Fruit fly (Drosophila melanogaster) whole organism, embryonic: Measurements from ENCODE around the gene mib2.

ENCODE experiments used
- Adf1 ChIP-seq: fragments of 200-800 bp; sonication (Bioruptor generic); IDR thresholded peaks from 2 replicates; pipeline ENCODE4 v1.3.6; 2022; ENCODE audit warnings: missing biosample characterization, missing genetic modification characterization
- Aef1 ChIP-seq: fragments of 200-800 bp; sonication (Bioruptor generic); IDR thresholded peaks from 3 replicates; pipeline ENCODE4 v1.3.6; 2022; ENCODE audit warnings: missing biosample characterization, missing genetic modification characterization
- Bgb ChIP-seq: fragments of 200-800 bp; sonication (Bioruptor generic); IDR thresholded peaks from 2 replicates; pipeline ENCODE4 v1.3.6; 2022; ENCODE audit warnings: missing biosample characterization, missing genetic modification characterization; ENCODE audit not compliant: partially characterized antibody
- CG10147 ChIP-seq: fragments of 200-800 bp; sonication (Bioruptor generic); optimal IDR thresholded peaks from 2 replicates; lab custom pipeline; 2019; ENCODE audit warnings: missing biosample characterization, mild to moderate bottlenecking, missing genetic modification characterization, moderate library complexity
- CG10543 ChIP-seq: fragments of 200-800 bp; sonication (Bioruptor generic); optimal IDR thresholded peaks from 3 replicates; lab custom pipeline; 2017; ENCODE audit warnings: missing biosample characterization, mild to moderate bottlenecking, missing genetic modification characterization, moderate library complexity
- CG10979 ChIP-seq: fragments of 200-800 bp; sonication (Bioruptor generic); optimal IDR thresholded peaks from 2 replicates; lab custom pipeline; 2018; ENCODE audit warnings: missing biosample characterization, mild to moderate bottlenecking, missing genetic modification characterization, moderate library complexity
- CG11398 ChIP-seq: fragments of 200-800 bp; sonication (Bioruptor generic); optimal IDR thresholded peaks from 2 replicates; lab custom pipeline; 2016; ENCODE audit warnings: missing biosample characterization, missing genetic modification characterization
- CG11456 ChIP-seq: fragments of 200-800 bp; sonication (Bioruptor generic); IDR thresholded peaks from 3 replicates; pipeline ENCODE4 v1.3.6; 2022; ENCODE audit warnings: missing biosample characterization, missing genetic modification characterization
- CG12104 ChIP-seq: fragments of 200-800 bp; sonication (Bioruptor generic); optimal IDR thresholded peaks from 3 replicates; lab custom pipeline; 2016; ENCODE audit warnings: missing biosample characterization, missing genetic modification characterization
- CG12769 ChIP-seq: fragments of 200-800 bp; sonication (Bioruptor generic); optimal IDR thresholded peaks from 2 replicates; lab custom pipeline; 2019; ENCODE audit warnings: missing biosample characterization, mild to moderate bottlenecking, missing genetic modification characterization, moderate library complexity
- CG18599 ChIP-seq: fragments of 200-800 bp; sonication (Bioruptor generic); optimal IDR thresholded peaks from 3 replicates; lab custom pipeline; 2017; ENCODE audit warnings: missing biosample characterization, missing genetic modification characterization, mild to moderate bottlenecking, moderate library complexity, missing genetic modification reagents
- CG30020 ChIP-seq: fragments of 200-800 bp; optimal IDR thresholded peaks from 2 replicates; lab custom pipeline; 2019; ENCODE audit warnings: missing biosample characterization, mild to moderate bottlenecking, missing genetic modification characterization, moderate library complexity
- CG31441 ChIP-seq: fragments of 200-800 bp; sonication (Bioruptor generic); IDR thresholded peaks from 2 replicates; pipeline ENCODE4 v1.3.6; 2022; ENCODE audit warnings: missing biosample characterization, missing genetic modification characterization
- CG3163 ChIP-seq: fragments of 200-800 bp; sonication (Bioruptor generic); optimal IDR thresholded peaks from 3 replicates; lab custom pipeline; 2016; ENCODE audit warnings: missing biosample characterization, missing genetic modification characterization
- CG43689 ChIP-seq: fragments of 200-800 bp; sonication (Bioruptor generic); IDR thresholded peaks from 2 replicates; pipeline ENCODE4 v1.3.6; 2022; ENCODE audit warnings: missing biosample characterization, missing genetic modification characterization
- CG4854 ChIP-seq: fragments of 200-800 bp; sonication (Bioruptor generic); optimal IDR thresholded peaks from 2 replicates; lab custom pipeline; 2016; ENCODE audit warnings: missing biosample characterization, missing genetic modification characterization, inconsistent platforms
- CG7556 ChIP-seq: fragments of 200-800 bp; sonication (Bioruptor generic); optimal IDR thresholded peaks from 2 replicates; lab custom pipeline; 2017; ENCODE audit warnings: missing biosample characterization, mild to moderate bottlenecking, missing genetic modification characterization
- CG7839 ChIP-seq: fragments of 200-800 bp; sonication (Bioruptor generic); optimal IDR thresholded peaks from 3 replicates; lab custom pipeline; 2018; ENCODE audit warnings: missing biosample characterization, mild to moderate bottlenecking, missing genetic modification characterization, moderate library complexity
- CG9215 ChIP-seq: fragments of 200-800 bp; sonication (Bioruptor generic); IDR thresholded peaks from 2 replicates; pipeline ENCODE4 v1.3.6; 2022; ENCODE audit warnings: missing biosample characterization, missing genetic modification characterization
- CG9437 ChIP-seq: fragments of 200-800 bp; sonication (Bioruptor generic); optimal IDR thresholded peaks from 2 replicates; lab custom pipeline; 2018; ENCODE audit warnings: missing biosample characterization, mild to moderate bottlenecking, missing genetic modification characterization
- CG9876 ChIP-seq: fragments of 200-800 bp; sonication (Bioruptor generic); optimal IDR thresholded peaks from 2 replicates; lab custom pipeline; 2016; ENCODE audit warnings: missing biosample characterization, missing genetic modification characterization
- Chrac-16 ChIP-seq: fragments of 200-800 bp; sonication (Bioruptor generic); optimal IDR thresholded peaks from 3 replicates; lab custom pipeline; 2016; ENCODE audit warnings: missing biosample characterization, missing genetic modification characterization
- Deaf1 ChIP-seq: fragments of 200-800 bp; optimal IDR thresholded peaks from 3 replicates; lab custom pipeline; 2019; ENCODE audit warnings: missing biosample characterization, mild to moderate bottlenecking, missing genetic modification characterization, moderate library complexity
- Dek ChIP-seq: fragments of 200-800 bp; sonication (Bioruptor generic); optimal IDR thresholded peaks from 3 replicates; lab custom pipeline; 2019; ENCODE audit warnings: missing biosample characterization, mild to moderate bottlenecking, missing genetic modification characterization, moderate library complexity
- Ets97D ChIP-seq: fragments of 200-800 bp; sonication (Bioruptor generic); optimal IDR thresholded peaks from 3 replicates; lab custom pipeline; 2016; ENCODE audit warnings: missing biosample characterization, missing genetic modification characterization
- HHEX ChIP-seq: fragments of 200-800 bp; sonication (Bioruptor generic); optimal IDR thresholded peaks from 3 replicates; lab custom pipeline; 2017; ENCODE audit warnings: missing biosample characterization, mild to moderate bottlenecking, missing genetic modification characterization, missing genetic modification reagents
- Hr51 ChIP-seq, 2 experiments: fragments of 200-800 bp; sonication (Bioruptor generic); optimal IDR thresholded peaks; 2 replicates in 1 of 2; 3 replicates in 1 of 2; lab custom pipeline; 2016 to 2018; ENCODE audit warnings: missing biosample characterization in 2 of 2, missing genetic modification characterization in 2 of 2, mild to moderate bottlenecking in 1 of 2, moderate library complexity in 1 of 2
- Lim3 ChIP-seq: fragments of 200-800 bp; sonication (Bioruptor generic); IDR thresholded peaks from 2 replicates; pipeline ENCODE4 v1.3.6; 2022; ENCODE audit warnings: missing biosample characterization, missing genetic modification characterization
- Med ChIP-seq: fragments of 200-800 bp; sonication (Bioruptor generic); peaks from one replicate; lab custom pipeline; 2016; ENCODE audit warnings: missing biosample characterization, missing genetic modification characterization, mild to moderate bottlenecking, inconsistent platforms, moderate library complexity
- Meics ChIP-seq: fragments of 200-800 bp; sonication (Bioruptor generic); optimal IDR thresholded peaks from 2 replicates; lab custom pipeline; 2017; ENCODE audit warnings: missing biosample characterization, mild to moderate bottlenecking, missing genetic modification characterization
- abd-A ChIP-seq: fragments of 200-800 bp; sonication (Bioruptor generic); optimal IDR thresholded peaks from 3 replicates; lab custom pipeline; 2019; ENCODE audit warnings: missing biosample characterization, mild to moderate bottlenecking, missing genetic modification characterization, moderate library complexity
- btn ChIP-seq: fragments of 200-800 bp; sonication (Bioruptor generic); optimal IDR thresholded peaks from 2 replicates; lab custom pipeline; 2016; ENCODE audit warnings: missing biosample characterization, missing genetic modification characterization
- caup ChIP-seq: fragments of 200-800 bp; sonication (Bioruptor generic); optimal IDR thresholded peaks from 3 replicates; lab custom pipeline; 2017; ENCODE audit warnings: missing biosample characterization, mild to moderate bottlenecking, missing genetic modification characterization, moderate library complexity; ENCODE audit not compliant: severe bottlenecking
- ci ChIP-seq: fragments of 200-800 bp; sonication (Bioruptor generic); IDR thresholded peaks from 3 replicates; pipeline ENCODE4 v1.3.6; 2022; ENCODE audit warnings: missing biosample characterization, missing genetic modification characterization
- croc ChIP-seq: fragments of 200-800 bp; sonication (Bioruptor generic); conservative IDR thresholded peaks from 3 replicates; pipeline ENCODE4 v1.3.6; 2022; ENCODE audit warnings: missing biosample characterization, missing genetic modification characterization
- crol ChIP-seq: fragments of 200-800 bp; sonication (Bioruptor generic); IDR thresholded peaks from 2 replicates; pipeline ENCODE4 v1.3.6; 2022; ENCODE audit warnings: missing biosample characterization, missing genetic modification characterization
- esg ChIP-seq: fragments of 200-800 bp; sonication (Bioruptor generic); conservative IDR thresholded peaks from 2 replicates; pipeline ENCODE4 v1.3.6; 2022; ENCODE audit warnings: missing biosample characterization, missing genetic modification characterization
- gcm2 ChIP-seq: fragments of 200-800 bp; sonication (Bioruptor generic); optimal IDR thresholded peaks from 2 replicates; lab custom pipeline; 2016; ENCODE audit warnings: missing biosample characterization, missing genetic modification characterization
- grau ChIP-seq: fragments of 200-800 bp; optimal IDR thresholded peaks from 3 replicates; lab custom pipeline; 2019; ENCODE audit warnings: missing biosample characterization, mild to moderate bottlenecking, missing genetic modification characterization, moderate library complexity
- ind ChIP-seq: fragments of 200-800 bp; sonication (Bioruptor generic); optimal IDR thresholded peaks from 3 replicates; lab custom pipeline; 2016; ENCODE audit warnings: missing biosample characterization, missing genetic modification characterization
- lab ChIP-seq: fragments of 200-800 bp; sonication (Bioruptor generic); optimal IDR thresholded peaks from 3 replicates; lab custom pipeline; 2017; ENCODE audit warnings: missing biosample characterization, missing genetic modification characterization, mild to moderate bottlenecking, moderate library complexity, missing genetic modification reagents
- mirr ChIP-seq: fragments of 200-800 bp; sonication (Bioruptor generic); optimal IDR thresholded peaks from 3 replicates; lab custom pipeline; 2018; ENCODE audit warnings: missing biosample characterization, mild to moderate bottlenecking, missing genetic modification characterization
- pho ChIP-seq: fragments of 200-800 bp; sonication (Bioruptor generic); optimal IDR thresholded peaks from 2 replicates; lab custom pipeline; 2016; ENCODE audit warnings: missing biosample characterization, missing genetic modification characterization
- pita ChIP-seq: fragments of 200-800 bp; sonication (Bioruptor generic); optimal IDR thresholded peaks from 2 replicates; lab custom pipeline; 2017; ENCODE audit warnings: missing biosample characterization, mild to moderate bottlenecking, missing genetic modification characterization
- slbo ChIP-seq: fragments of 200-800 bp; sonication (Bioruptor generic); IDR thresholded peaks from 2 replicates; pipeline ENCODE4 v1.3.6; 2022; ENCODE audit warnings: missing biosample characterization, missing genetic modification characterization
- sob ChIP-seq: fragments of 200-800 bp; sonication (Bioruptor generic); IDR thresholded peaks from 2 replicates; pipeline ENCODE4 v1.3.6; 2022; ENCODE audit warnings: missing biosample characterization, missing genetic modification characterization
- ssp ChIP-seq: fragments of 200-800 bp; sonication (Bioruptor generic); IDR thresholded peaks from 2 replicates; pipeline ENCODE4 v1.3.6; 2022; ENCODE audit warnings: missing biosample characterization, missing genetic modification characterization
- tgo ChIP-seq: fragments of 200-800 bp; sonication (Bioruptor generic); IDR thresholded peaks from 3 replicates; pipeline ENCODE4 v1.3.6; 2022; ENCODE audit warnings: missing biosample characterization, missing genetic modification characterization
- tup ChIP-seq: fragments of 200-800 bp; sonication (Bioruptor generic); optimal IDR thresholded peaks from 2 replicates; lab custom pipeline; 2016; ENCODE audit warnings: missing biosample characterization, mild to moderate bottlenecking, missing genetic modification characterization, moderate library complexity
- vnd ChIP-seq: fragments of 200-800 bp; sonication (Bioruptor generic); IDR thresholded peaks from 3 replicates; pipeline ENCODE4 v1.3.6; 2022; ENCODE audit warnings: missing biosample characterization, missing genetic modification characterization; ENCODE audit not compliant: partially characterized antibody
- wor ChIP-seq: fragments of 200-800 bp; sonication (Bioruptor generic); IDR thresholded peaks from 2 replicates; pipeline ENCODE4 v1.3.6; 2022; ENCODE audit warnings: missing biosample characterization, missing genetic modification characterization

mib2 gene

DNA sequence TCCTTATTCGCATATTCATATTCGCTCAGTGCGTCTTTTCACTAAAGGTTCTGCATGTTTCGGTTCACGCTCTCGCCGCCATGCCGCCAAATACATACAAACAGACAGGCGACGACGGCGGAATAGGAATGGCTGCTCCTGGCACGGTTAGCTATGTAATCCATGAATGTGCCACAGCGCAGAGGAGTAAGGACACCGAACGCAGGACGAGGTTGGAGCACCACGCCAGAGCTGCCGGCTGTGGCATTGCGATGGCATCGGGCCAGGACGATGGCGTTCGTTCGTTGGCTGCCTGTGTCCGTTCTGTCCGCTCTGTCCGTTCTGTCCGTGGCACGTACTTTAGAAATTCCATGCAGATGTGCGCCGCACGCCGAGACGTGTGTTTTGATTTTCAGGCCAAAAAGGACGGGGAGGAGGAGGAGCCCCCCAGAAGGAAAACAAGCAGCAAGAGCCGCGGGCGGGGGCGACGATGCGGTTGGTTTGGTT lies 19.3 kb upstream of the mib2 start (continued):
- 0 out of 2 replicates have a peak, but pooled peaks have one; percentile 2 for TF ChIP-seq esg (GFP tag; lab: Robert Waterston, UW)
- TF ChIP-seq ind (GFP tag; lab: Kevin White, UChicago) = no peak
- no peak for TF ChIP-seq CG12769
- no peak for TF ChIP-seq HHEX (GFP tag; lab: Kevin White, UChicago)
- no peak for TF ChIP-seq Ets97D
- TF ChIP-seq pita (GFP tag; lab: Kevin White, UChicago) = no peak
- TF ChIP-seq tgo = no peak
- no peak for TF ChIP-seq CG9437 (GFP tag; lab: Kevin White, UChicago)
- no peak for TF ChIP-seq CG10147 (GFP tag; lab: Kevin White, UChicago)
- peak; percentile 38 for TF ChIP-seq lab (GFP tag; lab: Kevin White, UChicago)
- TF ChIP-seq CG30020 (tag; lab: Kevin White, UChicago) = no peak
- 0 out of 2 replicates have a peak, but pooled peaks have one; percentile 4 for TF ChIP-seq CG31441 (GFP tag; lab: Robert Waterston, UW)
- TF ChIP-seq tup (GFP tag; lab: Kevin White, UChicago) = no peak
- TF ChIP-seq crol = peak; percentile 82
- TF ChIP-seq gcm2 (GFP tag; lab: Kevin White, UChicago) = no peak
- peak; percentile 31 for TF ChIP-seq CG12104
- 0 out of 2 replicates have a peak, but pooled peaks have one; percentile 2 for TF ChIP-seq sob (GFP tag; lab: Robert Waterston, UW)
- no peak for TF ChIP-seq CG43689 (GFP tag; lab: Robert Waterston, UW)
- TF ChIP-seq CG18599 (GFP tag; lab: Kevin White, UChicago) = peak; percentile 57
- peak; percentile 9; the same call in 1 of the 2 replicates for TF ChIP-seq wor
- no peak for TF ChIP-seq btn
- peak; percentile 33; the same call in 1 of the 2 replicates for TF ChIP-seq Bgb (GFP tag; lab: Robert Waterston, UW)
- no peak for TF ChIP-seq pho (GFP tag; lab: Kevin White, UChicago)
- TF ChIP-seq CG11398 (GFP tag; lab: Kevin White, UChicago) = no peak
- 0 out of 3 replicates have a peak, but pooled peaks have one; percentile 2 for TF ChIP-seq Aef1 (GFP tag; lab: Robert Waterston, UW)
- no peak for TF ChIP-seq caup (GFP tag; lab: Kevin White, UChicago)
- TF ChIP-seq CG4854 (GFP tag; lab: Kevin White, UChicago) = no peak
- peak; percentile 53 for TF ChIP-seq CG7556 (GFP tag; lab: Kevin White, UChicago)
- no peak for TF ChIP-seq Dek (tag; lab: Kevin White, UChicago)
- peak; percentile 68 for TF ChIP-seq Deaf1 (tag; lab: Kevin White, UChicago)
- TF ChIP-seq slbo (GFP tag; lab: Robert Waterston, UW) = 0 out of 2 replicates have a peak, but pooled peaks have one; percentile 1
- no peak for TF ChIP-seq Hr51 (GFP tag; optimal IDR thresholded peaks at IDR 0.05; lab: Kevin White, UChicago)
- TF ChIP-seq Meics (GFP tag; lab: Kevin White, UChicago) = peak; percentile 40
- 0 out of 3 replicates have a peak, but pooled peaks have one; percentile 4 for TF ChIP-seq croc (GFP tag; lab: Robert Waterston, UW)
- TF ChIP-seq vnd = no peak
- TF ChIP-seq Lim3 (GFP tag; lab: Robert Waterston, UW) = no peak
- TF ChIP-seq CG7839 (tag; lab: Kevin White, UChicago) = no peak
- TF ChIP-seq abd-A = peak; percentile 5
- no peak for TF ChIP-seq CG9215
- no peak for TF ChIP-seq Chrac-16 (GFP tag; lab: Kevin White, UChicago)

DNA sequence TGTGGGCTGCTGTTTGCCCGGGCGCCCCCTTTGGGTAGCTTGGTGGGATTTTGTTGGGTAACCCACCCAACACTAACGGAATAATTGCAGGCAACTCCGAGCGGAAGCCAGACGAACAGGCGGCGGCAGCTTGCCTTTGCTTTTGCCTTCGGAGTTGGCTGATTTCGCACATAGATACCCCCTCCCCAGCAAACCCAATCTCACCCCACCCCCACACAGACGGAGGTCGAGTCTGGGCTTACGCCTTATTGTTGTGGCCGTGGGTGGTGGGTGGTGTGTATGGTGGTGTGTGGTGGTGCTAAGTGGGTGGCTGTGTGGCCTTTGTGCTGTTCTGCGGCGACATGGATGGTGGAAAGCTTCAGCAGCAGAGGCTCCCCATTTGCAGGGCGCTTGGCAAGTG lies 18.6 kb upstream of the mib2 start:
- TF ChIP-seq CG10543 (GFP tag; lab: Kevin White, UChicago) (peak; percentile 66), caup (GFP tag; lab: Kevin White, UChicago) (no peak), mirr (GFP tag; lab: Kevin White, UChicago) (peak; percentile 37), CG3163 (GFP tag; lab: Kevin White, UChicago) (no peak), ci (0 out of 3 replicates have a peak, but pooled peaks have one; percentile 7), Adf1 (GFP tag; lab: Robert Waterston, UW) (peak; percentile 7; the same call in 1 of the 2 replicates), CG11456 (GFP tag; lab: Robert Waterston, UW) (no peak), Med (GFP tag; lab: Kevin White, UChicago) (peak; percentile 54), abd-A (peak; percentile 91), CG10979 (no peak), CG9876 (GFP tag; lab: Kevin White, UChicago) (no peak), grau (tag; lab: Kevin White, UChicago) (no peak), ssp (GFP tag; lab: Robert Waterston, UW) (no peak)
